Worm (Caenorhabditis elegans): ENCODE data around the gene cka-2.
"Not testable (repeated sequence)": the region's sequence is repeated elsewhere in the genome, so short reads cannot be mapped to it uniquely, and the experiment has no call there.

The cka-2 gene

ce11 chrX:4314939-4315338 is 29.0 kb downstream of the cka-2 start:
- no peak for TF ChIP-seq flt-1 (GFP tag; IDR thresholded peaks at IDR 0.05)
- no peak for TF ChIP-seq ztf-29 (GFP tag; IDR thresholded peaks at IDR 0.05)
- TF ChIP-seq T22C8.4 (GFP tag; IDR thresholded peaks at IDR 0.05), result no peak
- TF ChIP-seq ref-1 (GFP tag; conservative IDR thresholded peaks at IDR 0.05), result no peak
- TF ChIP-seq cog-1 (tag; optimal IDR thresholded peaks at IDR 0.05), result no peak
- TF ChIP-seq ztf-23 (GFP tag; IDR thresholded peaks at IDR 0.05), result no peak

ce11 chrX:4317095-4317494 is 31.2 kb downstream of the cka-2 start:
- TF ChIP-seq cog-1 (tag; optimal IDR thresholded peaks at IDR 0.05), result no peak
- no peak for TF ChIP-seq ztf-23 (GFP tag; IDR thresholded peaks at IDR 0.05)
- no peak for TF ChIP-seq klf-2 (GFP tag; conservative IDR thresholded peaks at IDR 0.05)
- TF ChIP-seq ztf-29 (GFP tag; IDR thresholded peaks at IDR 0.05), result no peak
- no peak for TF ChIP-seq med-1 (GFP tag; optimal IDR thresholded peaks at IDR 0.05; ENCODE audit: insufficient read depth)
- no peak for TF ChIP-seq tab-1 (GFP tag; IDR thresholded peaks at IDR 0.05)
- TF ChIP-seq flt-1 (GFP tag; IDR thresholded peaks at IDR 0.05), result no peak
- TF ChIP-seq ref-1 (GFP tag; conservative IDR thresholded peaks at IDR 0.05), result no peak
- no peak for TF ChIP-seq T22C8.4 (GFP tag; IDR thresholded peaks at IDR 0.05)

- no peak for TF ChIP-seq ref-1 (GFP tag; conservative IDR thresholded peaks at IDR 0.05)
- no peak for TF ChIP-seq med-1 (GFP tag; optimal IDR thresholded peaks at IDR 0.05; ENCODE audit: insufficient read depth)
- no peak for TF ChIP-seq cog-1 (tag; optimal IDR thresholded peaks at IDR 0.05)
- TF ChIP-seq klf-2 (GFP tag; conservative IDR thresholded peaks at IDR 0.05), result no peak
- TF ChIP-seq tab-1 (GFP tag; IDR thresholded peaks at IDR 0.05), result no peak
- TF ChIP-seq flt-1 (GFP tag; IDR thresholded peaks at IDR 0.05), result no peak
- TF ChIP-seq T22C8.4 (GFP tag; IDR thresholded peaks at IDR 0.05), result no peak
Measured at ce11 chrX:4320563-4320962, 34.6 kb downstream of the cka-2 start, which contains the start of gene dop-6. Gene dop-6, plus strand, starts transcription at chrX:4320863.

- TF ChIP-seq ztf-29 (GFP tag; IDR thresholded peaks at IDR 0.05) (no peak), T22C8.4 (GFP tag; IDR thresholded peaks at IDR 0.05) (no peak), ref-1 (GFP tag; conservative IDR thresholded peaks at IDR 0.05) (no peak), cog-1 (tag; optimal IDR thresholded peaks at IDR 0.05) (no peak), flt-1 (GFP tag; IDR thresholded peaks at IDR 0.05) (no peak), ztf-23 (GFP tag; IDR thresholded peaks at IDR 0.05) (no peak), klf-2 (GFP tag; conservative IDR thresholded peaks at IDR 0.05) (no peak), med-1 (GFP tag; optimal IDR thresholded peaks at IDR 0.05; ENCODE audit: insufficient read depth) (no peak), tab-1 (GFP tag; IDR thresholded peaks at IDR 0.05) (no peak)
Measured at ce11 chrX:4322847-4323455, 37.0 kb downstream of the cka-2 start.

ce11 chrX:4328816-4329215 is 42.9 kb downstream of the cka-2 start, which contains the start of gene C24A8.5:
Gene C24A8.5, minus strand, starts transcription at chrX:4328916.
- TF ChIP-seq T22C8.4 (GFP tag; IDR thresholded peaks at IDR 0.05) (no peak), ztf-29 (GFP tag; IDR thresholded peaks at IDR 0.05) (no peak), ztf-23 (GFP tag; IDR thresholded peaks at IDR 0.05) (no peak)

- not testable (repeated sequence) for TF ChIP-seq med-1 (GFP tag; optimal IDR thresholded peaks at IDR 0.05; ENCODE audit: insufficient read depth); tab-1 (GFP tag; IDR thresholded peaks at IDR 0.05); ztf-29 (GFP tag; IDR thresholded peaks at IDR 0.05)
Measured at ce11 chrX:4332305-4332704, 46.4 kb downstream of the cka-2 start, which contains the start of gene C24A8.6. Gene C24A8.6, minus strand, starts transcription at chrX:4332405.

- not testable (repeated sequence) for TF ChIP-seq klf-2 (GFP tag; conservative IDR thresholded peaks at IDR 0.05); T22C8.4 (GFP tag; IDR thresholded peaks at IDR 0.05); tab-1 (GFP tag; IDR thresholded peaks at IDR 0.05)
Measured at ce11 chrX:4335950-4336349, 50.0 kb downstream of the cka-2 start, which contains the start of gene cst-2. Gene cst-2, minus strand, starts transcription at chrX:4336050.

ce11 chrX:4339332-4339731 is 53.4 kb downstream of the cka-2 start, which contains the start of gene cst-1:
Gene cst-1, plus strand, starts transcription at chrX:4339632.
- not testable (repeated sequence) for TF ChIP-seq T22C8.4, tab-1, ztf-23 (GFP tag; IDR thresholded peaks at IDR 0.05)
